Worm (Caenorhabditis elegans) whole organism, L4 larva: Measurements from ENCODE around the gene clc-9.

Experiments
- ama-1 ChIP-seq: fragments of 150-350 bp; optimal IDR thresholded peaks from 2 replicates; lab custom pipeline; 2014; ENCODE audit warnings: inconsistent platforms, mixed read lengths
- ceh-62 ChIP-seq: sonication (generic microtip); optimal IDR thresholded peaks from 2 replicates; lab custom pipeline; 2017; ENCODE audit warnings: missing biosample characterization, missing genetic modification characterization
- duxl-1 ChIP-seq: sonication (generic microtip); optimal IDR thresholded peaks from 2 replicates; lab custom pipeline; 2016; ENCODE audit warnings: mild to moderate bottlenecking, missing genetic modification characterization, moderate library complexity, missing compliant biosample characterization; ENCODE audit not compliant: poor library complexity
- egl-27 ChIP-seq: sonication (generic microtip); optimal IDR thresholded peaks from 3 replicates; lab custom pipeline; 2017; ENCODE audit warnings: missing biosample characterization, missing genetic modification reagents, missing genetic modification characterization
- nhr-237 ChIP-seq: sonication (generic microtip); optimal IDR thresholded peaks from 2 replicates; lab custom pipeline; 2017; ENCODE audit warnings: missing biosample characterization, missing genetic modification characterization
- skn-1 ChIP-seq: fragments of 150-350 bp; optimal IDR thresholded peaks from 2 replicates; lab custom pipeline; 2014; ENCODE audit warnings: missing biosample characterization, missing genetic modification characterization

DNA sequence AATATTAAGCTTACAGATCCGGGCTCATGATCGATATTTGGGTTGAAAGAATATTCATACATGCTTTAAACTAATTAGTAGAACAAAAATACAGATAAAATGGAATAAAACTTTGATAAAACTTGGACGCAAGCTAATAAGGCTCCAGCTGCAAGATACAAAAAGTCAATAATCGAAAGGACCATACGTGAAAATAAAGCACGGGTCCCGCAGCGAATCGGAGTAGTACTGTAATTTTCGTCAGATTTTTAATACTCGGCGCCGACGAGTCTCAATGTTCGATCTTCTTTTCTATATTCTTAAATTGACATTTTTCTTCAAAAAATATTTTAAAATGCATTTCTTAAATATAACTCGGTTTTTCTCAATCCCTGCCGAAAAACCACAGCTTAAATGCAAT, 11.9 kb downstream of the clc-9 start, which contains the start of gene spo-11:
- TF ChIP-seq ama-1 = no peak
- TF ChIP-seq skn-1 (tag; lab: Kevin White, UChicago) = no peak
- TF ChIP-seq nhr-237 (tag; lab: Kevin White, UChicago) = no peak
- TF ChIP-seq duxl-1 (tag; lab: Kevin White, UChicago) = no peak
- no peak for TF ChIP-seq ceh-62 (tag; lab: Kevin White, UChicago)
- TF ChIP-seq egl-27 (tag; lab: Kevin White, UChicago) = no peak
